Fruit fly (Drosophila melanogaster): ENCODE measurements around the gene Phlpp.
A peak's percentile ranks its signal among the peaks of the same experiment; 100 is the strongest.

- TF ChIP-seq CG14050 (GFP tag; IDR thresholded peaks at IDR 0.05): no peak
- no peak for TF ChIP-seq CG1024 (GFP tag; IDR thresholded peaks at IDR 0.05)
- no peak for TF ChIP-seq Hmx (GFP tag; optimal IDR thresholded peaks at IDR 0.05)
- no peak for TF ChIP-seq CG12769 (tag; optimal IDR thresholded peaks at IDR 0.05)
- TF ChIP-seq h (optimal IDR thresholded peaks at IDR 0.05): no peak
- TF ChIP-seq gcm (GFP tag; optimal IDR thresholded peaks at IDR 0.05): no peak
- TF ChIP-seq ato (GFP tag; IDR thresholded peaks at IDR 0.05; ENCODE audit: partially characterized antibody): no peak
- no peak for TF ChIP-seq fu2 (GFP tag; optimal IDR thresholded peaks at IDR 0.05)
- TF ChIP-seq aop (GFP tag; IDR thresholded peaks at IDR 0.05): no peak
- TF ChIP-seq sima (GFP tag; optimal IDR thresholded peaks at IDR 0.05): no peak
- TF ChIP-seq amos (GFP tag; IDR thresholded peaks at IDR 0.05; ENCODE audit: partially characterized antibody): peak; percentile 17; the same call in 1 of the 2 replicates
- TF ChIP-seq Med (GFP tag): peak; percentile 70
These were observed 10.7 kb downstream of the Phlpp start, which contains the start of gene CG10702 for dm6 chr2L:19069548-19070145.

Data from whole organism, embryonic.